Fruit fly (Drosophila melanogaster): ENCODE measurements around the gene Sptr.

The Sptr gene

DNA sequence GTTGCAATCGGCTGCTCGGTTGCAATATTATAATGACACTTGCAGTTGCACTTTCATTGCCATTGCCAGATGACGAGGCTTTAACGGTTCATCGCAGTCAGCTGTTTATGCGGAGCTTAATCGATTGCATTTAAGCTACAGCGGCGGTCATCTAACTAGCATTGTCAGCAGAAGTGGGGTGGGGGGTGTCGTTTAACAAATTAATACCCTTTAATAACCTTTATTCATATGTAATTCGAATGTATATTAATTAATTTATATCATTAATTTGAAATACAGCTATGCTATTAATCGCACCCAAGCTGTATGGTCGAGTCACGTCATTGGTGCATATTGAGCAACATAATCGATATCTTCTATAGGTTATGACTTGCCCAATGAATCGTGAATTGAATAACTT, 28.6 kb upstream of the Sptr start (continued):
- TF ChIP-seq CG9139 (GFP tag; optimal IDR thresholded peaks at IDR 0.05) (peak; percentile 57), svp (GFP tag) (peak; percentile 73), spab (GFP tag; optimal IDR thresholded peaks at IDR 0.05) (peak; percentile 66), Hr39 (GFP tag; optimal IDR thresholded peaks at IDR 0.05) (peak; percentile 55), CG34406 (GFP tag; optimal IDR thresholded peaks at IDR 0.05) (peak; percentile 82), net (GFP tag; optimal IDR thresholded peaks at IDR 0.05) (peak; percentile 76), fd85E (GFP tag; optimal IDR thresholded peaks at IDR 0.05) (peak; percentile 57), lz (GFP tag; optimal IDR thresholded peaks at IDR 0.05) (peak; percentile 61), topi (GFP tag; optimal IDR thresholded peaks at IDR 0.05) (peak; percentile 70), Sox102F (GFP tag; optimal IDR thresholded peaks at IDR 0.05) (peak; percentile 65), OdsH (GFP tag; optimal IDR thresholded peaks at IDR 0.05) (peak; percentile 84), cyc (GFP tag; optimal IDR thresholded peaks at IDR 0.05) (peak; percentile 74), CG11294 (GFP tag; IDR thresholded peaks at IDR 0.05) (peak; percentile 84), CG15336 (GFP tag; IDR thresholded peaks at IDR 0.05) (peak; percentile 87), fd59A (GFP tag; optimal IDR thresholded peaks at IDR 0.05) (peak; percentile 62), CG11762 (GFP tag; optimal IDR thresholded peaks at IDR 0.05; ENCODE audit: insufficient read depth) (peak; percentile 66), ss (GFP tag; optimal IDR thresholded peaks at IDR 0.05) (peak; percentile 52 to 71), fkh (GFP tag; optimal IDR thresholded peaks at IDR 0.05) (no peak), Blimp-1 (GFP tag; optimal IDR thresholded peaks at IDR 0.05) (peak; percentile 46), CG7368 (GFP tag; optimal IDR thresholded peaks at IDR 0.05) (peak; percentile 78), Smox (GFP tag; optimal IDR thresholded peaks at IDR 0.05) (peak; percentile 64), CG6808 (GFP tag; optimal IDR thresholded peaks at IDR 0.05) (peak; percentile 68), CG10669 (GFP tag; optimal IDR thresholded peaks at IDR 0.05) (peak; percentile 78), esn (GFP tag; optimal IDR thresholded peaks at IDR 0.05) (peak; percentile 72), Eip75B (GFP tag; optimal IDR thresholded peaks at IDR 0.05) (peak; percentile 54), Ets21C (GFP tag; optimal IDR thresholded peaks at IDR 0.05) (peak; percentile 28)

DNA sequence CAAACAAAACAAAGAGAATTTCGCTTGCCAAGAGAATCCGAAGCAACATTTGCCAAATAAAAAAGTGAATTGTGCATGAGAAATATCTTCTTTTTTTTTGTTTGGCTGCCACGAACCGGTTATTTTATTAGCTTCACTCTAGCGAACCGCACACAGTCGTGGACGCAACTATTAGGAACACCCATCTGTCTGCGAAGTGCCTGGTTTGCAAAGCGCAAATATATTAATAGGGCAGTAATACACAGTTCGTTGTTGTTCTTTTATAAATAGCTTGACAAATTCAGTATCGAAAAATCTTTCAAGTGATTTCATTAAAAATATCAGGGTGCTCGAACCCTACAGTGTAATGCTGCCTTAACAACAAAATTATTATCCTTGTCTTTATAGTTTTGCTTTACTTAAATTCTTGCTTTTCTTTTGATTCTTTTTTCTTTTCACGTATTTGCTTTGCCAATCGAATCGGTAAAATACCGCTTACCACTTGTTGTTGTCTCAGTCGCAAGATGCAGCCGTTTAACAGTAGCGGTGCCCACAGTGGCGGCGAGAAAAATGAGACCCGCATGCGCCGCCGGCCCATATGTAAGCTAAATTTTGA, 27.3 kb upstream of the Sptr start:
- TF ChIP-seq CG1621 (tag; optimal IDR thresholded peaks at IDR 0.05) (peak; percentile 21), Ets21C (GFP tag; optimal IDR thresholded peaks at IDR 0.05) (peak; percentile 55), CG8119 (GFP tag; IDR thresholded peaks at IDR 0.05) (peak; percentile 48; the same call in 1 of the 3 replicates), CG6808 (GFP tag; optimal IDR thresholded peaks at IDR 0.05) (peak; percentile 25), esn (GFP tag; optimal IDR thresholded peaks at IDR 0.05) (peak; percentile 61), CG32006 (GFP tag; optimal IDR thresholded peaks at IDR 0.05) (peak; percentile 55), Hr4 (GFP tag; optimal IDR thresholded peaks at IDR 0.05) (peak; percentile 40), CG9139 (GFP tag; optimal IDR thresholded peaks at IDR 0.05) (no peak), svp (GFP tag) (peak; percentile 81), CG10669 (GFP tag; optimal IDR thresholded peaks at IDR 0.05) (no peak), CG6854 (GFP tag; optimal IDR thresholded peaks at IDR 0.05) (peak; percentile 50), Hr38 (GFP tag; optimal IDR thresholded peaks at IDR 0.05) (peak; percentile 20), achi (GFP tag; optimal IDR thresholded peaks at IDR 0.05) (peak; percentile 45), Hr39 (GFP tag; optimal IDR thresholded peaks at IDR 0.05) (peak; percentile 50), spab (GFP tag; optimal IDR thresholded peaks at IDR 0.05) (peak; percentile 52), acj6 (GFP tag; optimal IDR thresholded peaks at IDR 0.05) (peak; percentile 25), fkh (GFP tag; optimal IDR thresholded peaks at IDR 0.05) (no peak), Eip75B (GFP tag; optimal IDR thresholded peaks at IDR 0.05) (peak; percentile 19), ss (GFP tag; optimal IDR thresholded peaks at IDR 0.05) (peak; percentile 61 to 68), Sox14 (GFP tag; optimal IDR thresholded peaks at IDR 0.05) (peak; percentile 51), CG34406 (GFP tag; optimal IDR thresholded peaks at IDR 0.05) (peak; percentile 35), Eip93F (GFP tag; optimal IDR thresholded peaks at IDR 0.05) (no peak), CG16779 (tag; optimal IDR thresholded peaks at IDR 0.05) (peak; percentile 14), OdsH (GFP tag; optimal IDR thresholded peaks at IDR 0.05) (peak; percentile 45), fd59A (GFP tag; optimal IDR thresholded peaks at IDR 0.05) (peak; percentile 27), CG8319 (GFP tag; optimal IDR thresholded peaks at IDR 0.05) (peak; percentile 41), CG7368 (GFP tag; optimal IDR thresholded peaks at IDR 0.05) (peak; percentile 25), dac (GFP tag; optimal IDR thresholded peaks at IDR 0.05) (peak; percentile 21), CG4318 (GFP tag; optimal IDR thresholded peaks at IDR 0.05) (peak; percentile 4), CG6163 (GFP tag; IDR thresholded peaks at IDR 0.05) (peak; percentile 59), fd85E (GFP tag; optimal IDR thresholded peaks at IDR 0.05) (no peak), Sox102F (GFP tag; optimal IDR thresholded peaks at IDR 0.05) (peak; percentile 51), CG31627 (GFP tag; optimal IDR thresholded peaks at IDR 0.05) (peak; percentile 56), CG10631 (GFP tag; optimal IDR thresholded peaks at IDR 0.05) (peak; percentile 22), pdm3 (GFP tag; optimal IDR thresholded peaks at IDR 0.05) (peak; percentile 59), Met (GFP tag; optimal IDR thresholded peaks at IDR 0.05) (peak; percentile 46), CG11762 (GFP tag; optimal IDR thresholded peaks at IDR 0.05; ENCODE audit: insufficient read depth) (no peak), vri (GFP tag; optimal IDR thresholded peaks at IDR 0.05) (peak; percentile 17)

Measured in whole organism, prepupa.